Worm (Caenorhabditis elegans) whole organism, L2 larva: ENCODE results near the gene F31F4.1.

Experiments used
- C34F6.9 ChIP-seq: fragments of 150-350 bp; optimal IDR thresholded peaks from 2 replicates; lab custom pipeline; 2014; ENCODE audit warnings: missing biosample characterization, missing genetic modification characterization
- F13H6.1 ChIP-seq: sonication (generic microtip); optimal IDR thresholded peaks from 2 replicates; lab custom pipeline; 2016; ENCODE audit warnings: missing genetic modification characterization, missing compliant biosample characterization
- ZK546.5 ChIP-seq: sonication (generic microtip); optimal IDR thresholded peaks from 2 replicates; lab custom pipeline; 2017; ENCODE audit warnings: missing biosample characterization, missing genetic modification characterization
- alr-1 ChIP-seq: fragments of 150-350 bp; optimal IDR thresholded peaks from 2 replicates; lab custom pipeline; 2014; ENCODE audit warnings: missing biosample characterization, missing genetic modification characterization
- aly-2 ChIP-seq: fragments of 150-350 bp; optimal IDR thresholded peaks from 2 replicates; lab custom pipeline; 2014; ENCODE audit warnings: missing biosample characterization, missing genetic modification characterization
- ama-1 ChIP-seq: fragments of 150-350 bp; optimal IDR thresholded peaks from 2 replicates; lab custom pipeline; 2018; ENCODE audit warnings: inconsistent platforms
- ceh-16 ChIP-seq: fragments of 150-350 bp; optimal IDR thresholded peaks from 2 replicates; lab custom pipeline; 2014; ENCODE audit warnings: missing biosample characterization, missing genetic modification characterization
- dmd-4 ChIP-seq: sonication (generic microtip); optimal IDR thresholded peaks from 2 replicates; lab custom pipeline; 2017; ENCODE audit warnings: missing biosample characterization, missing genetic modification characterization
- egl-27 ChIP-seq: sonication (generic microtip); optimal IDR thresholded peaks from 3 replicates; lab custom pipeline; 2017; ENCODE audit warnings: missing biosample characterization, missing genetic modification reagents, missing genetic modification characterization
- elt-1 ChIP-seq: fragments of 150-350 bp; optimal IDR thresholded peaks from 2 replicates; lab custom pipeline; 2014; ENCODE audit warnings: missing biosample characterization, missing genetic modification characterization
- elt-3 ChIP-seq: sonication (generic microtip); optimal IDR thresholded peaks from 2 replicates; lab custom pipeline; 2017; ENCODE audit warnings: missing biosample characterization, missing genetic modification characterization
- fos-1 ChIP-seq: fragments of 150-350 bp; optimal IDR thresholded peaks from 2 replicates; lab custom pipeline; 2014; ENCODE audit warnings: missing biosample characterization, missing genetic modification characterization
- gmeb-1 ChIP-seq: fragments of 150-350 bp; optimal IDR thresholded peaks from 2 replicates; lab custom pipeline; 2014; ENCODE audit warnings: missing biosample characterization, missing genetic modification characterization
- lin-11 ChIP-seq: fragments of 150-350 bp; sonication (generic microtip); optimal IDR thresholded peaks from 2 replicates; lab custom pipeline; 2014; ENCODE audit warnings: missing biosample characterization, missing genetic modification characterization, inconsistent platforms, mixed read lengths
- lin-13 ChIP-seq: fragments of 150-350 bp; optimal IDR thresholded peaks from 2 replicates; lab custom pipeline; 2014; ENCODE audit warnings: missing biosample characterization, missing genetic modification reagents, missing genetic modification characterization
- lsy-2 ChIP-seq, 2 experiments: fragments of 150-350 bp in 1 of 2; sonication (generic microtip) in 1 of 2; optimal IDR thresholded peaks; 2 replicates each; lab custom pipeline; 2014 to 2017; ENCODE audit warnings: missing biosample characterization in 2 of 2, missing genetic modification characterization in 2 of 2
- mab-5 ChIP-seq: fragments of 150-350 bp; optimal IDR thresholded peaks from 2 replicates; lab custom pipeline; 2014; ENCODE audit warnings: missing biosample characterization, missing genetic modification characterization
- nhr-10 ChIP-seq: sonication (generic microtip); optimal IDR thresholded peaks from 2 replicates; lab custom pipeline; 2017; ENCODE audit warnings: missing biosample characterization, missing genetic modification characterization
- nhr-11 ChIP-seq: fragments of 150-350 bp; optimal IDR thresholded peaks from 2 replicates; lab custom pipeline; 2014; ENCODE audit warnings: missing biosample characterization, missing genetic modification characterization
- nhr-12 ChIP-seq: fragments of 150-350 bp; optimal IDR thresholded peaks from 2 replicates; lab custom pipeline; 2014; ENCODE audit warnings: missing biosample characterization, missing genetic modification characterization
- nhr-129 ChIP-seq: fragments of 150-350 bp; optimal IDR thresholded peaks from 2 replicates; lab custom pipeline; 2014; ENCODE audit warnings: missing biosample characterization, missing genetic modification characterization
- nhr-23 ChIP-seq: fragments of 150-350 bp; optimal IDR thresholded peaks from 2 replicates; lab custom pipeline; 2014; ENCODE audit warnings: missing biosample characterization, missing genetic modification reagents, missing genetic modification characterization
- nhr-25 ChIP-seq: fragments of 150-350 bp; sonication (generic microtip); optimal IDR thresholded peaks from 3 replicates; lab custom pipeline; 2014; ENCODE audit warnings: missing biosample characterization, missing genetic modification characterization
- nhr-77 ChIP-seq: fragments of 150-350 bp; optimal IDR thresholded peaks from 2 replicates; lab custom pipeline; 2014; ENCODE audit warnings: missing biosample characterization, missing genetic modification characterization
- peb-1 ChIP-seq: fragments of 150-350 bp; optimal IDR thresholded peaks from 2 replicates; lab custom pipeline; 2014; ENCODE audit warnings: missing biosample characterization, missing genetic modification characterization
- sem-4 ChIP-seq: fragments of 150-350 bp; optimal IDR thresholded peaks from 2 replicates; lab custom pipeline; 2014; ENCODE audit warnings: missing biosample characterization, missing genetic modification reagents, missing genetic modification characterization
- skn-1 ChIP-seq: sonication (generic microtip); optimal IDR thresholded peaks from 2 replicates; lab custom pipeline; 2017; ENCODE audit warnings: missing biosample characterization, missing genetic modification characterization
- sma-3 ChIP-seq: sonication (generic microtip); optimal IDR thresholded peaks from 2 replicates; lab custom pipeline; 2016; ENCODE audit warnings: missing genetic modification reagents, missing genetic modification characterization, missing compliant biosample characterization
- sma-9 ChIP-seq, 2 experiments: fragments of 150-350 bp in 1 of 2; sonication (generic microtip) in 1 of 2; optimal IDR thresholded peaks; 2 replicates each; lab custom pipeline; 2014 to 2016; ENCODE audit warnings: missing genetic modification characterization in 2 of 2, mild to moderate bottlenecking in 1 of 2, missing biosample characterization in 1 of 2, missing compliant biosample characterization in 1 of 2, missing genetic modification reagents in 1 of 2, moderate library complexity in 1 of 2
- unc-55 ChIP-seq: fragments of 150-350 bp; sonication (generic microtip); optimal IDR thresholded peaks from 3 replicates; lab custom pipeline; 2014; ENCODE audit warnings: missing biosample characterization, missing genetic modification reagents, missing genetic modification characterization
- zag-1 ChIP-seq: fragments of 150-350 bp; optimal IDR thresholded peaks from 2 replicates; lab custom pipeline; 2014; ENCODE audit warnings: missing biosample characterization, missing genetic modification characterization
- ztf-1 ChIP-seq: fragments of 200-800 bp; sonication (Bioruptor generic); conservative IDR thresholded peaks from 2 replicates; pipeline ENCODE4 v1.3.6; 2022; ENCODE audit warnings: missing genetic modification characterization, missing compliant biosample characterization
- ztf-11 ChIP-seq: sonication (generic microtip); optimal IDR thresholded peaks from 2 replicates; lab custom pipeline; 2017; ENCODE audit warnings: missing biosample characterization, missing genetic modification characterization

The F31F4.1 gene

DNA sequence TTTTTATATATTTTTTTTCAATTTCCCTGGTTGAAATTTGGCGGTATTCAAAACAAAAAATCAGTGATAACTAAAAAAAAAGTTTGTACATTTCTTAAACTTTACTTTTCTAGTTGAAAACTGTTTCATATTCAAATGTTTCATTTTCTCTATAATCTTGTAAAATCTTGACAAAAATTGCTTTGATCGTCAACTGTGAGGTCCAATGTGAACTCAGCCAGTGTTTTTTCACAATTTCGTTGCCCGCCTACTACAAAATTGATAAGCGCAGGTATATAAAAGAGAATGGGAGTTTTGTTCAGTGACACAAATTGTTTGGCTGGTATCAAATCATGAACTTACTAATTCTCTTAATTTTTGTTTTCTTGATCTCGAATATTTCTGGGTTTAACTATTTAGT, 37.0 kb upstream of the F31F4.1 start, which contains the start of gene ugt-42:
Gene ugt-42 (plus strand): TSS at position 301 of the 400 bp plus-strand sequence.
- no peak for TF ChIP-seq nhr-129
- no peak for TF ChIP-seq nhr-11
- TF ChIP-seq ZK546.5 (tag; lab: Kevin White, UChicago) = no peak
- no peak for TF ChIP-seq ztf-1 (GFP tag; lab: Robert Waterston, UW)
- TF ChIP-seq dmd-4 (tag; lab: Kevin White, UChicago) = no peak
- no peak for TF ChIP-seq gmeb-1 (tag; lab: Kevin White, UChicago)
- TF ChIP-seq aly-2 (tag; lab: Kevin White, UChicago) = no peak
- no peak for TF ChIP-seq F13H6.1 (tag; lab: Kevin White, UChicago)
- TF ChIP-seq, all 48 proteins: peak for 0

ce11 chrV:652940-653339, 30.9 kb upstream of the F31F4.1 start, which contains the start of gene srj-5:
Gene srj-5, minus strand, starts transcription at chrV:653040.
- no peak for TF ChIP-seq nhr-12 (tag; lab: Kevin White, UChicago)
- TF ChIP-seq C34F6.9 (tag; lab: Kevin White, UChicago) = no peak
- no peak for TF ChIP-seq egl-27 (tag; lab: Kevin White, UChicago)
- no peak for TF ChIP-seq peb-1 (tag; lab: Kevin White, UChicago)
- TF ChIP-seq ceh-16 (tag; lab: Kevin White, UChicago) = no peak
- no peak for TF ChIP-seq elt-3 (tag; lab: Kevin White, UChicago)
- TF ChIP-seq lin-13 (GFP tag; lab: Kevin White, UChicago) = no peak
- TF ChIP-seq aly-2 (tag; lab: Kevin White, UChicago) = no peak
- TF ChIP-seq nhr-129 = no peak

DNA sequence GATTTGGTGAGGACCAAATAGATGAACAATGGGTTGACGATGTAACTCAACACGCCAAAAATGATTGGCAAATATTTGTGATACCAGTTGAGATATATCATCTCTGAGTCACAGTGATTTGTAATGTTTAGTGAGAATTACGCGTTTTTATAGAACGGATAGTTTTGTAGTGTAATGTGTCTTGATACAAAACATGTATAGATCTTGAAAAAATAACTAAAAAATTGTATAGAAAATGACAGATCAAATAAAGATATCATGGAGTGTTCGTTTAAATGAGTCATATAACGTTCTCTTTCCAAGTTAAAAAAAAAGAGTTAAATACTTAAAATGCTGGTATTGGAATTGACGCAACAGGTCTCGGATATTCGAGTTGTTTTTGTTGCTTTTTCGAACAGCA, 29.5 kb upstream of the F31F4.1 start, which contains the start of gene srj-6:
Gene srj-6 (minus strand): TSS at position 101 of the 400 bp plus-strand sequence.
- TF ChIP-seq ztf-11 = no peak
- no peak for TF ChIP-seq skn-1 (tag; lab: Kevin White, UChicago)
- no peak for TF ChIP-seq elt-3 (tag; lab: Kevin White, UChicago)
- TF ChIP-seq mab-5 (tag; lab: Kevin White, UChicago) = no peak
- TF ChIP-seq ceh-16 (tag; lab: Kevin White, UChicago) = no peak
- no peak for TF ChIP-seq unc-55 (GFP tag; lab: Kevin White, UChicago)
- TF ChIP-seq aly-2 (tag; lab: Kevin White, UChicago) = no peak
- TF ChIP-seq ZK546.5 (tag; lab: Kevin White, UChicago) = no peak
- TF ChIP-seq, all 48 proteins: peak for 0

ce11 chrV:655823-656222, 28.0 kb upstream of the F31F4.1 start, which contains the start of gene srh-245:
Gene srh-245, minus strand, starts transcription at chrV:655923.
- no peak for TF ChIP-seq lsy-2 (tag; optimal IDR thresholded peaks at IDR 0.05; lab: Kevin White, UChicago)
- no peak for TF ChIP-seq lin-11 (tag; lab: Kevin White, UChicago)
- TF ChIP-seq ZK546.5 (tag; lab: Kevin White, UChicago) = no peak
- TF ChIP-seq nhr-23 = no peak
- TF ChIP-seq alr-1 (tag; lab: Kevin White, UChicago) = no peak
- no peak for TF ChIP-seq fos-1
- no peak for TF ChIP-seq aly-2 (tag; lab: Kevin White, UChicago)
- TF ChIP-seq sma-3 (GFP tag; lab: Kevin White, UChicago) = no peak
- no peak for TF ChIP-seq zag-1 (tag; lab: Kevin White, UChicago)
- TF ChIP-seq sem-4 = no peak
- no peak for TF ChIP-seq egl-27 (tag; lab: Kevin White, UChicago)
- TF ChIP-seq nhr-77 (tag; lab: Kevin White, UChicago) = no peak
- no peak for TF ChIP-seq skn-1 (tag; lab: Kevin White, UChicago)
- no peak for TF ChIP-seq lin-13 (GFP tag; lab: Kevin White, UChicago)
- no peak for TF ChIP-seq ama-1 (lab: Kevin White, UChicago)
- no peak for TF ChIP-seq peb-1 (tag; lab: Kevin White, UChicago)
- TF ChIP-seq elt-1 (tag; lab: Kevin White, UChicago) = no peak
- TF ChIP-seq, all 48 proteins: peak for 0

- TF ChIP-seq gmeb-1 (tag; lab: Kevin White, UChicago) (no peak), nhr-10 (tag; lab: Kevin White, UChicago) (no peak), nhr-129 (no peak), ztf-1 (GFP tag; lab: Robert Waterston, UW) (no peak), sma-3 (GFP tag; lab: Kevin White, UChicago) (no peak), sma-9 (GFP tag; optimal IDR thresholded peaks at IDR 0.05; lab: Kevin White, UChicago) (no peak), sma-9 (tag; optimal IDR thresholded peaks at IDR 0.05; lab: Kevin White, UChicago) (no peak), nhr-25 (tag; lab: Kevin White, UChicago) (no peak)
- TF ChIP-seq, all 48 proteins: peak for 0
Observed at ce11 chrV:657678-658077, 26.2 kb upstream of the F31F4.1 start, which contains the start of gene srh-246. Gene srh-246, minus strand, starts transcription at chrV:657778.
